Worm (Caenorhabditis elegans): ENCODE data around the gene eef-1A.2.

eef-1A.2 gene

DNA sequence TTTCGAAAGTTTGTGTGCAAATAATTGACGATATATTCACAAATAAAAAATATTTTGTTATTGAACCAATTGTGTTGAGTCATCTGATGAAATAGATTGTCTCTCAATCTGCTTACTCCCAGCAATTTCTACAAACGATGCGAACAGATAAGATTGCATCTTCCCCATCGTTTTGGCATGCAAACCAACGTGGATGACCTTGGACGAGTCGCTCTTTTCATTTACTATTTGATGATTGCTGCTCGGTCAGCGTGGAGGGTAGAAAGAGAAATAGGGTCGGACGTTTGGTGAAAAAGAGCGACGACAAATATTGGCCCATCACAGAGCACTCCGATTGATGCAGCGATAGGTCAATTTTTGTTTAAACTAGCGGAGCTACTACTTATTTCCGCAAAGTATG, 2.3 kb downstream of the eef-1A.2 start:
- TF ChIP-seq hmg-11 (tag; optimal IDR thresholded peaks at IDR 0.05), result peak; percentile 4
- TF ChIP-seq ceh-9 (tag; optimal IDR thresholded peaks at IDR 0.05), result no peak
- no peak for TF ChIP-seq unc-62 (GFP tag; optimal IDR thresholded peaks at IDR 0.05)
- no peak for TF ChIP-seq mml-1 (tag; optimal IDR thresholded peaks at IDR 0.05)
- TF ChIP-seq ceh-28 (tag; optimal IDR thresholded peaks at IDR 0.05), result peak; percentile 84
- TF ChIP-seq elt-2 (tag; optimal IDR thresholded peaks at IDR 0.05), result peak; percentile 50
- TF ChIP-seq lin-39 (tag; optimal IDR thresholded peaks at IDR 0.05), result peak; percentile 26
- no peak for TF ChIP-seq skn-1 (tag; optimal IDR thresholded peaks at IDR 0.05)
- peak; percentile 56 for TF ChIP-seq nfya-1 (tag; optimal IDR thresholded peaks at IDR 0.05; ENCODE audit: insufficient read depth)
- peak; percentile 53 for TF ChIP-seq nhr-23 (tag; optimal IDR thresholded peaks at IDR 0.05)
- TF ChIP-seq jun-1 (tag; optimal IDR thresholded peaks at IDR 0.05), result peak; percentile 41
- TF ChIP-seq daf-12 (tag; optimal IDR thresholded peaks at IDR 0.05), result no peak
- TF ChIP-seq fkh-10 (GFP tag; optimal IDR thresholded peaks at IDR 0.05), result no peak
- peak; percentile 91 for TF ChIP-seq elt-1 (tag; optimal IDR thresholded peaks at IDR 0.05)
- TF ChIP-seq nhr-77 (tag; optimal IDR thresholded peaks at IDR 0.05), result no peak
- no peak for TF ChIP-seq mdl-1 (tag; optimal IDR thresholded peaks at IDR 0.05)
- TF ChIP-seq nhr-237 (tag; optimal IDR thresholded peaks at IDR 0.05), result no peak
- no peak for TF ChIP-seq fkh-2 (tag; optimal IDR thresholded peaks at IDR 0.05)
- TF ChIP-seq nhr-12 (tag; optimal IDR thresholded peaks at IDR 0.05), result peak; percentile 13
- TF ChIP-seq ztf-11 (tag; optimal IDR thresholded peaks at IDR 0.05), result no peak
- no peak for TF ChIP-seq aly-2 (tag; optimal IDR thresholded peaks at IDR 0.05)
- TF ChIP-seq fos-1 (tag; optimal IDR thresholded peaks at IDR 0.05), result no peak
- TF ChIP-seq tbx-2 (tag; optimal IDR thresholded peaks at IDR 0.05), result peak; percentile 7
- peak; percentile 84 for TF ChIP-seq nhr-25 (tag; optimal IDR thresholded peaks at IDR 0.05)
- TF ChIP-seq ama-1 (optimal IDR thresholded peaks at IDR 0.05), result peak; percentile 77
- TF ChIP-seq lsy-12 (tag; optimal IDR thresholded peaks at IDR 0.05), result peak; percentile 26
- peak; percentile 70 for TF ChIP-seq pha-4 (tag; optimal IDR thresholded peaks at IDR 0.05)
- TF ChIP-seq nhr-43 (tag; optimal IDR thresholded peaks at IDR 0.05; ENCODE audit: poor library complexity, severe bottlenecking), result peak; percentile 31
- TF ChIP-seq elt-3 (tag; optimal IDR thresholded peaks at IDR 0.05), result peak in 2 of 3 experiments; percentile 50 to 58
- TF ChIP-seq egl-5 (tag; optimal IDR thresholded peaks at IDR 0.05), result peak; percentile 18

DNA sequence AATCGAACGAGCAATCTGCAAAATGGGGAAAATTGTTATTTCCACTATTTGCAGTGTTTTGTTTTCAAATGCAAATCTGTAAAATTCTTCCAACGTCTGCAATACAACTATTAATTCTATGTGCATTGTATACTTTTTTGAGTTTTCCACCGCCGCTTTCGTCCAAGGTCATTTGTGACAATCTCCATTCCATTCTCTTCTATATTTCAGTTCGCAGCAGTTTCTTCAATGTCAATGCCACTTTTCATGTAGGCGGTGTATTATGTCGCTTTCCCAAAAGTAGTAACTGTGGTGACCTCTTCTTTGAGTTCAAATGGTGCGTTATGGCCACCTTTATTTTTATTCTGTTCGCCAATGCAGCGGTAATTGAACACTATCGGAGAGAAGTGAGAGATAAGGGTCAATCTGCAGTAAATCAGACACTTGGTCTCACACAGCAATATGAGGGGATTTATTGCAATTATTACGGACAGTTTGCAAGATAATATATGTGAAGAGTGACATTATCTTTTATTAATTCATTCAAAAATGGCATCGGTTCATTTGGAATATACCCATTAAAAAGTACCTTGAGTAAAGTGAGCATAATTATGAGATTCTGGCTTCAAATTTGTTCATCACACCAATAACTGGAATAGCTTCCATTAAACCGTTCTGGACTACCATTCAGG, 3.3 kb downstream of the eef-1A.2 start:
- TF ChIP-seq nhr-25 (tag; optimal IDR thresholded peaks at IDR 0.05) (peak; percentile 58), nhr-23 (tag; optimal IDR thresholded peaks at IDR 0.05) (peak; percentile 30), snpc-4 (tag; optimal IDR thresholded peaks at IDR 0.05) (no peak)

DNA sequence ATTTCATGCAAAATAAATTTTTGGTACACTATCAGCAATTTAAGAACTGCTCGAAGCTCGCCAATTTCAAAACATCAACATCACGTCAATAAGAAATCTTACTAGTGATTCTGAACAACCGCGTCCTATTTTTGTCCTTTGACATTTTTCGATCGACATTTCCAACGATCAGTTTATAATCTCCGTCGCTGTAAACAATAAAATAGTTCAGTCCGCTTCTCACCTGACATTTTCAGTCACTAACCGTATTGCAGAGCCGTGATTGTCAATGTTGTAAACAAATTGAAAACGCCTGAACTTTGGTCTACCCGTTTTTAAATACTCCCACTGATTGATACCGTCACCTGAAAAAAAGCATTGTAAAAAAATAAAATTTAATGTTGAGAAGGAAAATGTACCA, 4.5 kb downstream of the eef-1A.2 start:
- no peak for TF ChIP-seq mml-1 (tag; optimal IDR thresholded peaks at IDR 0.05)
- TF ChIP-seq pqm-1 (tag; optimal IDR thresholded peaks at IDR 0.05), result peak; percentile 8
- TF ChIP-seq tbx-2 (tag; optimal IDR thresholded peaks at IDR 0.05), result no peak
- no peak for TF ChIP-seq jun-1 (tag; optimal IDR thresholded peaks at IDR 0.05)
- TF ChIP-seq pha-4 (tag; optimal IDR thresholded peaks at IDR 0.05), result peak; percentile 62
- TF ChIP-seq unc-62 (GFP tag; optimal IDR thresholded peaks at IDR 0.05), result no peak
- TF ChIP-seq nhr-67 (tag; optimal IDR thresholded peaks at IDR 0.05), result no peak

DNA sequence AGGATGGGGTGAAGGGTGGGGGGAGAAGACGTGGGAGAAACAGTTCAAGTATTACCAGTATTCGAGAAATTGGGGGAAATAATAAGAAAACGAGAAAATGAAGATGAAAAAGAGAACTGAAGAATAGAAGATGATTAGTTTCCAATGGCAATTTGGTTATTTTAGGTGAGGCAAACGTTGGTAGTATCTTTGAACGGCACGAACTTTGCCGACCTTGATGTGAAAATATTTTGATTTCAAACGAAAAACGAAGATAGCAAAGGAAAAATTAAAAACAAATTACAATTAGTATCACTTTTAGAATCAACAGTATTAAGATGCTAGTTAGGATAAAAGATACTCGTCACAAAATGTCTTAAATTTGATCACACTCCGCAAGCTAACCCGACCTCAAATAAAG, 10.7 kb downstream of the eef-1A.2 start, which contains the start of gene sul-3:
Gene sul-3 (minus strand): TSS at position 101 of the 400 bp plus-strand sequence.
- no peak for TF ChIP-seq ZK546.5 (tag; optimal IDR thresholded peaks at IDR 0.05)
- TF ChIP-seq snpc-4 (tag; optimal IDR thresholded peaks at IDR 0.05), result no peak
- TF ChIP-seq zag-1 (tag; optimal IDR thresholded peaks at IDR 0.05), result no peak
- no peak for TF ChIP-seq nhr-77 (tag; optimal IDR thresholded peaks at IDR 0.05)
- no peak for TF ChIP-seq nhr-28 (tag; optimal IDR thresholded peaks at IDR 0.05)
- no peak for TF ChIP-seq nhr-23 (tag; optimal IDR thresholded peaks at IDR 0.05)
- TF ChIP-seq pqm-1 (tag; optimal IDR thresholded peaks at IDR 0.05), result no peak
- TF ChIP-seq pha-4 (tag; optimal IDR thresholded peaks at IDR 0.05), result no peak
- no peak for TF ChIP-seq elt-3 (tag; optimal IDR thresholded peaks at IDR 0.05)

Measured in whole organism, L3 larva.